Worm (Caenorhabditis elegans) whole organism, L3 larva: ENCODE measurements around the gene T10B9.14.
A peak's percentile ranks its signal among the peaks of the same experiment; 100 is the strongest.

Source experiments
- R02D3.7 ChIP-seq: fragments of 150-350 bp; optimal IDR thresholded peaks from 2 replicates; lab custom pipeline; 2014; ENCODE audit warnings: missing biosample characterization, missing genetic modification characterization
- ZK546.5 ChIP-seq: sonication (generic microtip); optimal IDR thresholded peaks from 2 replicates; lab custom pipeline; 2017; ENCODE audit warnings: missing biosample characterization, missing genetic modification characterization
- aly-2 ChIP-seq: fragments of 150-350 bp; optimal IDR thresholded peaks from 2 replicates; lab custom pipeline; 2014; ENCODE audit warnings: missing biosample characterization, missing genetic modification characterization
- ama-1 ChIP-seq: fragments of 150-350 bp; optimal IDR thresholded peaks from 2 replicates; lab custom pipeline; 2018
- ceh-28 ChIP-seq: fragments of 150-350 bp; optimal IDR thresholded peaks from 2 replicates; lab custom pipeline; 2014; ENCODE audit warnings: missing biosample characterization, missing genetic modification reagents, missing genetic modification characterization
- ceh-82 ChIP-seq: fragments of 150-350 bp; optimal IDR thresholded peaks from 2 replicates; lab custom pipeline; 2014; ENCODE audit warnings: missing biosample characterization, missing genetic modification characterization
- egl-5 ChIP-seq: fragments of 150-350 bp; optimal IDR thresholded peaks from 2 replicates; lab custom pipeline; 2017; ENCODE audit warnings: missing biosample characterization, missing genetic modification reagents, missing genetic modification characterization, inconsistent platforms
- elt-2 ChIP-seq: sonication (generic microtip); optimal IDR thresholded peaks from 2 replicates; lab custom pipeline; 2016; ENCODE audit warnings: missing genetic modification reagents, mild to moderate bottlenecking, missing genetic modification characterization, missing compliant biosample characterization
- fkh-10 ChIP-seq: sonication (generic microtip); optimal IDR thresholded peaks from 2 replicates; lab custom pipeline; 2017; ENCODE audit warnings: missing biosample characterization, missing genetic modification reagents, missing genetic modification characterization
- jun-1 ChIP-seq: fragments of 150-350 bp; optimal IDR thresholded peaks from 2 replicates; lab custom pipeline; 2014; ENCODE audit warnings: missing biosample characterization, missing genetic modification reagents, missing genetic modification characterization
- lsy-12 ChIP-seq: sonication (generic microtip); optimal IDR thresholded peaks from 2 replicates; lab custom pipeline; 2016; ENCODE audit warnings: mild to moderate bottlenecking, missing genetic modification characterization, missing compliant biosample characterization
- nfya-1 ChIP-seq: sonication (generic microtip); optimal IDR thresholded peaks from 2 replicates; lab custom pipeline; 2017; ENCODE audit warnings: missing genetic modification characterization, mild to moderate bottlenecking, missing compliant biosample characterization, antibody characterized with exemption, moderate library complexity; ENCODE audit not compliant: insufficient read depth
- nhr-23 ChIP-seq: fragments of 150-350 bp; optimal IDR thresholded peaks from 2 replicates; lab custom pipeline; 2014; ENCODE audit warnings: missing biosample characterization, missing genetic modification reagents, missing genetic modification characterization
- nhr-43 ChIP-seq: sonication (generic microtip); optimal IDR thresholded peaks from 2 replicates; lab custom pipeline; 2016; ENCODE audit warnings: mild to moderate bottlenecking, missing genetic modification characterization, missing compliant biosample characterization; ENCODE audit not compliant: poor library complexity, severe bottlenecking
- nhr-76 ChIP-seq: fragments of 150-350 bp; sonication (generic microtip); optimal IDR thresholded peaks from 5 replicates; lab custom pipeline; 2014; ENCODE audit warnings: missing biosample characterization, missing genetic modification characterization
- pha-4 ChIP-seq: fragments of 150-350 bp; optimal IDR thresholded peaks from 2 replicates; lab custom pipeline; 2014; ENCODE audit warnings: missing biosample characterization, missing genetic modification reagents, missing genetic modification characterization
- pqm-1 ChIP-seq: fragments of 150-350 bp; optimal IDR thresholded peaks from 2 replicates; lab custom pipeline; 2017; ENCODE audit warnings: missing biosample characterization, missing genetic modification characterization, inconsistent platforms
- skn-1 ChIP-seq: fragments of 150-350 bp; optimal IDR thresholded peaks from 2 replicates; lab custom pipeline; 2014; ENCODE audit warnings: missing biosample characterization, missing genetic modification characterization
- snpc-4 ChIP-seq: fragments of 150-350 bp; optimal IDR thresholded peaks from 2 replicates; lab custom pipeline; 2014; ENCODE audit warnings: missing biosample characterization, missing genetic modification characterization
- unc-39 ChIP-seq: sonication (generic microtip); optimal IDR thresholded peaks from 4 replicates; lab custom pipeline; 2017; ENCODE audit warnings: missing biosample characterization, missing genetic modification characterization
- unc-62 ChIP-seq: fragments of 150-350 bp; sonication (generic microtip); optimal IDR thresholded peaks from 4 replicates; lab custom pipeline; 2014; ENCODE audit warnings: missing biosample characterization, missing genetic modification reagents, missing genetic modification characterization
- ztf-11 ChIP-seq: fragments of 150-350 bp; optimal IDR thresholded peaks from 2 replicates; lab custom pipeline; 2014; ENCODE audit warnings: missing biosample characterization, missing genetic modification characterization
- ztf-4 ChIP-seq: fragments of 150-350 bp; optimal IDR thresholded peaks from 2 replicates; lab custom pipeline; 2014; ENCODE audit warnings: missing biosample characterization, missing genetic modification characterization

The T10B9.14 gene

DNA sequence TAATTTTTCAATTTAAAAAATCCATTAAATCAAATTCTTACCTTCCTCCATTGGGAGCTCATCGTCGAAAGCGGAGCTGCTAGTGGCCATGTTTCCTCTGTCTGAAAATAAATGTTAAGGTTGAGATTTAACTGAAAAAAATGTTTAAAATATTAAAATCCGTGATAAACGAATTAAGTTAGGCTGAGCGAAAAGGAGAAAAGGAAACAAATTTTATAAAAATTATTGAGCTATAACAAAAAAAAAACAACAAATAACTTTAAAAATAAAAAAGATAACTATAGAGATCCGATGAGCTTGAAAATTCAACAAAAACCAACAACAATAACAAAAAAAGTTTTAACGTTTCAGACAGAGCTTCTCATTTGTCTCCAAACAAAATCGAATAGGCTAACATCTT is 39.5 kb downstream of the T10B9.14 start, which contains the start of gene pno-1:
TSS of gene pno-1 (minus strand) at position 101 of the 400 bp plus-strand sequence.
- no peak for TF ChIP-seq unc-39 (tag; lab: Kevin White, UChicago)
- TF ChIP-seq nhr-76 (tag; lab: Kevin White, UChicago): no peak
- no peak for TF ChIP-seq pqm-1 (tag; lab: Kevin White, UChicago)
- no peak for TF ChIP-seq lsy-12 (tag; lab: Kevin White, UChicago)
- no peak for TF ChIP-seq jun-1 (tag; lab: Kevin White, UChicago)
- TF ChIP-seq nhr-43 (tag; lab: Kevin White, UChicago): no peak
- no peak for TF ChIP-seq egl-5
- TF ChIP-seq ceh-28 (tag; lab: Kevin White, UChicago): no peak
- no peak for TF ChIP-seq skn-1 (tag; lab: Kevin White, UChicago)
- TF ChIP-seq fkh-10 (GFP tag; lab: Kevin White, UChicago): no peak
- TF ChIP-seq, all 47 proteins: peak for 0

DNA sequence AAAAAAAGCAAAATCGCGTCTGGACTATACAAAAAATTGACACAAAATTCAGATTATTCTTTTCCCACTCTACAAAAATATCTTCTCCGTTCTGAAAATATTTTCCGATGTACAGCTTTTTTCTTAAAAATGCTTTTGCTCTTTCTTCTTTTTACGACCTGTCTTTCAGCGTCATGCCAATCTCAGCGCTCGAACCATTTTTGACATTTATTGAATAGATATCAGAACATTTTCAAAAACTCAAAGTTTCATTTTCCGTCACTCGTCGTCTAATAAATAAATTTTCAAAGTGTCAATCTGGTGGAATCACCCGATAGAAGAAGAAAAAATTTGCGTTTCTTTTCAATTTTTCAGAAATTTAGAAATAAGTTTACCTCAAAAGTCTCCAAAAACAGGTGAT is 40.8 kb downstream of the T10B9.14 start:
- TF ChIP-seq elt-2 (tag; lab: Kevin White, UChicago): peak; percentile 49
- TF ChIP-seq unc-62 (GFP tag; lab: Kevin White, UChicago): no peak

DNA sequence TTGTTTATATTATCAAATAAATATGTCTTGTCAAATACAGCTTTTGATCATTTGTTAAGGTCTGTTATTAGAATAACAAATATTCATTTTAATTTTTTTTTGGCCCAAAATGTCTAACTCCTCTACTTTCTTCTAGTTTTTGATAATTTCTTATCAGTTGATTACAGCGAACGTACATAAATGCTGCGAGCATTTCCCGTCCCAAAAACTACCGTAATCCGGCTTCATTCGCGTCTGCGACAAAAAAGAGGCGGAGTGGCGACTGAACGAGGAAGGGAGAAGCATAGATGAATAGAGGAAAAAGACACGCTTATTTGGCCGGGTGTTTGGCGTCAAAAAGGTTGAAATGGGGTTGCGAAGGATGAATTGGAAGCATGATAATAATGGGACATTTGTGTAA is 41.7 kb downstream of the T10B9.14 start:
- TF ChIP-seq pqm-1 (tag; lab: Kevin White, UChicago) (peak; percentile 83), nfya-1 (peak; percentile 34), elt-2 (tag; lab: Kevin White, UChicago) (peak; percentile 94), R02D3.7 (tag; lab: Kevin White, UChicago) (no peak), pha-4 (tag; lab: Kevin White, UChicago) (peak; percentile 50)

DNA sequence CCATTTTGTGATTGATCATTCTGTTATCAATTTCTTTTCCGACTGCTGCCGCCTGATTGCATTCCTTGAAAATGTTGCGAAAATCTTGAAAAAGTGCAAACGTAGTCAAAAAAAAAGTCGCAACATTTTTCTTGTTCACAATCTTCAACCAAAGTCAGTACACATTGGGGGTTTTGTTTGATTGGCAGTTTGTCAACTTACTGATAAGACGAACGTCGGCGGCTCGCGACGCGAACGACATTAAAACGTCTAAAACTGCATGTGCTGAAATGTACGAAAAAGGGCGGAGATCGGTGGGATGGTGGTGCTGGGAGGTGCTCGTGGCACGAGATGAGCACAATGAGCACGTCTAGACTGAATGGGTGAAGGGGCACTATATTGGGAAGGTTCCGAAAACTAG is 43.4 kb downstream of the T10B9.14 start:
- TF ChIP-seq pqm-1 (tag; lab: Kevin White, UChicago) (peak; percentile 81), pha-4 (tag; lab: Kevin White, UChicago) (peak; percentile 29), unc-39 (tag; lab: Kevin White, UChicago) (no peak), ama-1 (lab: Kevin White, UChicago) (peak; percentile 25), snpc-4 (tag; lab: Kevin White, UChicago) (peak; percentile 16), elt-2 (tag; lab: Kevin White, UChicago) (peak; percentile 96), ztf-4 (tag; lab: Kevin White, UChicago) (no peak), nfya-1 (peak; percentile 28), ceh-28 (tag; lab: Kevin White, UChicago) (peak; percentile 15), ZK546.5 (tag; lab: Kevin White, UChicago) (no peak), nhr-23 (tag; lab: Kevin White, UChicago) (no peak)

DNA sequence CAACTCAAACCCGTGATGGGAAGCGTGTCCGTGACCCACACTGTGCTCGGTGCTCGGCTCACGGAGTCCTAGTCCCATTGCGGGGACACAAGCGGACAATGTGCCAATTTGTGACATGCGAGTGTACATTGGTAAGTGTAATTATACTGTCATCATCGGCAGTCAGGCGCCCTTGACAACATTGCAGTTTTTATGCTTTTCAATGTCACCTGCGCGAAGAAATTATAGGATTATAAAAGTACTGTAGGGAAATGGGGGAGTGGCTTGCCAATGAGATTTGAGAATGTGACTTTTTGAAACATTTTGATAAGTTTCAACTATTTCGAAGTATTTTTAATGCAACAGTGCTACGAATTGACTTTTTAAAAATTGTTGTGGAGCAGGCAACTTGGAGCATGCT is 46.5 kb downstream of the T10B9.14 start:
- TF ChIP-seq ceh-82 (tag; lab: Kevin White, UChicago) (no peak), jun-1 (tag; lab: Kevin White, UChicago) (no peak), aly-2 (tag; lab: Kevin White, UChicago) (no peak), nhr-23 (tag; lab: Kevin White, UChicago) (no peak), ztf-11 (tag; lab: Kevin White, UChicago) (no peak), nfya-1 (peak; percentile 51)
